Fruit fly (Drosophila melanogaster) whole organism, prepupa: ENCODE data around the gene CG43153.

ENCODE experiments used
- CG10631 ChIP-seq: fragments of 200-800 bp; sonication (Bioruptor generic); optimal IDR thresholded peaks from 2 replicates; lab custom pipeline; 2016; ENCODE audit warnings: missing biosample characterization, missing genetic modification characterization
- CG10669 ChIP-seq: fragments of 200-800 bp; sonication (Bioruptor generic); optimal IDR thresholded peaks from 3 replicates; lab custom pipeline; 2018; ENCODE audit warnings: missing biosample characterization, mild to moderate bottlenecking, missing genetic modification characterization, moderate library complexity
- CG11294 ChIP-seq: fragments of 200-800 bp; sonication (Bioruptor generic); IDR thresholded peaks from 2 replicates; pipeline ENCODE4 v1.3.6; 2022; ENCODE audit warnings: missing biosample characterization, missing genetic modification characterization
- CG11762 ChIP-seq: fragments of 200-800 bp; sonication (Bioruptor generic); optimal IDR thresholded peaks from 3 replicates; lab custom pipeline; 2016; ENCODE audit warnings: missing biosample characterization, missing genetic modification characterization; ENCODE audit not compliant: insufficient read depth
- CG11902 ChIP-seq: fragments of 200-800 bp; sonication (Bioruptor generic); optimal IDR thresholded peaks from 3 replicates; lab custom pipeline; 2016; ENCODE audit warnings: missing biosample characterization, missing genetic modification characterization
- CG1621 ChIP-seq: fragments of 200-800 bp; sonication (Bioruptor generic); optimal IDR thresholded peaks from 3 replicates; lab custom pipeline; 2018; ENCODE audit warnings: missing biosample characterization, mild to moderate bottlenecking, missing genetic modification characterization
- CG16779 ChIP-seq: fragments of 200-800 bp; sonication (Bioruptor generic); optimal IDR thresholded peaks from 3 replicates; lab custom pipeline; 2017; ENCODE audit warnings: missing biosample characterization, mild to moderate bottlenecking, missing genetic modification characterization
- CG31627 ChIP-seq: fragments of 200-800 bp; sonication (Bioruptor generic); optimal IDR thresholded peaks from 3 replicates; lab custom pipeline; 2016; ENCODE audit warnings: missing biosample characterization, missing genetic modification characterization
- CG32006 ChIP-seq: fragments of 200-800 bp; sonication (Bioruptor generic); optimal IDR thresholded peaks from 3 replicates; lab custom pipeline; 2017; ENCODE audit warnings: missing biosample characterization, mild to moderate bottlenecking, missing genetic modification characterization
- CG4318 ChIP-seq: fragments of 200-800 bp; sonication (Bioruptor generic); optimal IDR thresholded peaks from 3 replicates; lab custom pipeline; 2017; ENCODE audit warnings: missing biosample characterization, mild to moderate bottlenecking, missing genetic modification characterization
- CG6163 ChIP-seq: fragments of 200-800 bp; sonication (Bioruptor generic); IDR thresholded peaks from 3 replicates; pipeline ENCODE4 v1.3.6; 2022; ENCODE audit warnings: missing biosample characterization, missing genetic modification characterization
- CG6276 ChIP-seq: fragments of 200-800 bp; sonication (Bioruptor generic); optimal IDR thresholded peaks from 2 replicates; lab custom pipeline; 2017; ENCODE audit warnings: missing biosample characterization, mild to moderate bottlenecking, missing genetic modification characterization
- CG6792 ChIP-seq: fragments of 200-800 bp; sonication (Bioruptor generic); optimal IDR thresholded peaks from 3 replicates; lab custom pipeline; 2016; ENCODE audit warnings: missing biosample characterization, missing genetic modification characterization
- CG6854 ChIP-seq: fragments of 200-800 bp; sonication (Bioruptor generic); optimal IDR thresholded peaks from 2 replicates; lab custom pipeline; 2017; ENCODE audit warnings: missing biosample characterization, mild to moderate bottlenecking, missing genetic modification characterization
- CG7368 ChIP-seq: fragments of 200-800 bp; sonication (Bioruptor generic); optimal IDR thresholded peaks from 3 replicates; lab custom pipeline; 2016; ENCODE audit warnings: missing biosample characterization, missing genetic modification characterization
- CG8119 ChIP-seq: fragments of 200-800 bp; sonication (Bioruptor generic); IDR thresholded peaks from 3 replicates; pipeline ENCODE4 v1.3.6; 2022; ENCODE audit warnings: missing biosample characterization, missing genetic modification characterization
- CG8319 ChIP-seq: fragments of 200-800 bp; sonication (Bioruptor generic); optimal IDR thresholded peaks from 3 replicates; lab custom pipeline; 2016; ENCODE audit warnings: missing biosample characterization, missing genetic modification characterization
- Ets21C ChIP-seq: fragments of 200-800 bp; sonication (Bioruptor generic); optimal IDR thresholded peaks from 3 replicates; lab custom pipeline; 2016; ENCODE audit warnings: missing biosample characterization, missing genetic modification characterization
- Hr38 ChIP-seq: sonication (Bioruptor generic); optimal IDR thresholded peaks from 2 replicates; lab custom pipeline; 2016; ENCODE audit warnings: missing biosample characterization, missing genetic modification characterization
- Lpt ChIP-seq: fragments of 200-800 bp; sonication (Bioruptor generic); optimal IDR thresholded peaks from 3 replicates; lab custom pipeline; 2016; ENCODE audit warnings: missing biosample characterization, missing genetic modification characterization
- Met ChIP-seq: fragments of 200-800 bp; sonication (Bioruptor generic); optimal IDR thresholded peaks from 3 replicates; lab custom pipeline; 2016; ENCODE audit warnings: missing biosample characterization, missing genetic modification characterization
- Smox ChIP-seq: fragments of 200-800 bp; sonication (Bioruptor generic); optimal IDR thresholded peaks from 3 replicates; lab custom pipeline; 2016; ENCODE audit warnings: missing biosample characterization, missing genetic modification characterization
- Sox102F ChIP-seq: fragments of 200-800 bp; sonication (Bioruptor generic); optimal IDR thresholded peaks from 2 replicates; lab custom pipeline; 2016; ENCODE audit warnings: missing biosample characterization, mild to moderate bottlenecking, missing genetic modification characterization
- Sox15 ChIP-seq: fragments of 200-800 bp; sonication (Bioruptor generic); optimal IDR thresholded peaks from 3 replicates; lab custom pipeline; 2016; ENCODE audit warnings: missing biosample characterization, missing genetic modification characterization
- achi ChIP-seq: fragments of 200-800 bp; sonication (Bioruptor generic); optimal IDR thresholded peaks from 3 replicates; lab custom pipeline; 2016; ENCODE audit warnings: missing biosample characterization, missing genetic modification characterization
- acj6 ChIP-seq: fragments of 200-800 bp; sonication (Bioruptor generic); optimal IDR thresholded peaks from 3 replicates; lab custom pipeline; 2016; ENCODE audit warnings: missing biosample characterization, missing genetic modification characterization
- cyc ChIP-seq: fragments of 200-800 bp; sonication (Bioruptor generic); optimal IDR thresholded peaks from 3 replicates; lab custom pipeline; 2016; ENCODE audit warnings: missing biosample characterization, missing genetic modification characterization
- dsx ChIP-seq: fragments of 200-800 bp; optimal IDR thresholded peaks from 3 replicates; lab custom pipeline; 2019; ENCODE audit warnings: missing biosample characterization, mild to moderate bottlenecking, missing genetic modification characterization, moderate library complexity; ENCODE audit not compliant: poor library complexity, severe bottlenecking
- eg ChIP-seq: fragments of 200-800 bp; sonication (Bioruptor generic); IDR thresholded peaks from 3 replicates; pipeline ENCODE4 v1.3.6; 2022; ENCODE audit warnings: missing biosample characterization, missing genetic modification characterization
- esn ChIP-seq: fragments of 200-800 bp; sonication (Bioruptor generic); optimal IDR thresholded peaks from 2 replicates; lab custom pipeline; 2016; ENCODE audit warnings: missing biosample characterization, mild to moderate bottlenecking, missing genetic modification characterization, moderate library complexity
- fd59A ChIP-seq: fragments of 200-800 bp; sonication (Bioruptor generic); optimal IDR thresholded peaks from 2 replicates; lab custom pipeline; 2017; ENCODE audit warnings: missing biosample characterization, mild to moderate bottlenecking, missing genetic modification characterization, missing genetic modification reagents
- fd85E ChIP-seq: fragments of 200-800 bp; sonication (Bioruptor generic); optimal IDR thresholded peaks from 3 replicates; lab custom pipeline; 2016; ENCODE audit warnings: missing biosample characterization, missing genetic modification characterization
- net ChIP-seq: fragments of 200-800 bp; sonication (Bioruptor generic); optimal IDR thresholded peaks from 3 replicates; lab custom pipeline; 2016; ENCODE audit warnings: missing biosample characterization, missing genetic modification characterization
- salr ChIP-seq, 2 experiments: fragments of 200-800 bp; sonication (Bioruptor generic); optimal IDR thresholded peaks; 3 replicates each; lab custom pipeline; 2016 to 2018; ENCODE audit warnings: missing biosample characterization in 2 of 2, missing genetic modification characterization in 2 of 2, mild to moderate bottlenecking in 1 of 2
- spab ChIP-seq: fragments of 200-800 bp; sonication (Bioruptor generic); optimal IDR thresholded peaks from 2 replicates; lab custom pipeline; 2017; ENCODE audit warnings: missing biosample characterization, mild to moderate bottlenecking, missing genetic modification characterization, missing genetic modification reagents
- ss ChIP-seq, 2 experiments: fragments of 200-800 bp; sonication (Bioruptor generic); optimal IDR thresholded peaks; 2 replicates in 1 of 2; 3 replicates in 1 of 2; lab custom pipeline; 2017 to 2018; ENCODE audit warnings: mild to moderate bottlenecking in 2 of 2, missing biosample characterization in 2 of 2, missing genetic modification characterization in 2 of 2, moderate library complexity in 1 of 2
- svp ChIP-seq: fragments of 200-800 bp; sonication (Bioruptor generic); peaks from one replicate; lab custom pipeline; 2016; ENCODE audit warnings: missing biosample characterization, missing genetic modification characterization
- vri ChIP-seq: fragments of 200-800 bp; sonication (Bioruptor generic); optimal IDR thresholded peaks from 3 replicates; lab custom pipeline; 2016; ENCODE audit warnings: missing biosample characterization, mild to moderate bottlenecking, missing genetic modification characterization

The CG43153 gene

dm6 chr2L:11522676-11523075 is at the start of gene CG43153:
Gene CG43153, minus strand, starts transcription at chr2L:11522776.
- TF ChIP-seq CG10631 (GFP tag; lab: Kevin White, UChicago), result no peak
- no peak for TF ChIP-seq CG6792 (GFP tag; lab: Kevin White, UChicago)
- TF ChIP-seq svp (GFP tag; lab: Kevin White, UChicago), result no peak
- no peak for TF ChIP-seq eg (GFP tag; lab: Robert Waterston, UW)
- TF ChIP-seq cyc (GFP tag; lab: Kevin White, UChicago), result no peak
- TF ChIP-seq Sox15 (GFP tag; lab: Kevin White, UChicago), result no peak
- TF ChIP-seq CG8119 (GFP tag; lab: Robert Waterston, UW), result no peak
- no peak for TF ChIP-seq CG6276 (GFP tag; lab: Kevin White, UChicago)
- TF ChIP-seq vri (GFP tag; lab: Kevin White, UChicago), result no peak
- TF ChIP-seq CG8319 (GFP tag; lab: Kevin White, UChicago), result no peak
- TF ChIP-seq Lpt (GFP tag; lab: Kevin White, UChicago), result no peak
- TF ChIP-seq dsx (GFP tag; lab: Kevin White, UChicago), result no peak
- TF ChIP-seq fd85E (GFP tag; lab: Kevin White, UChicago), result no peak
- TF ChIP-seq CG1621, result no peak
- TF ChIP-seq Met (GFP tag; lab: Kevin White, UChicago), result no peak

DNA sequence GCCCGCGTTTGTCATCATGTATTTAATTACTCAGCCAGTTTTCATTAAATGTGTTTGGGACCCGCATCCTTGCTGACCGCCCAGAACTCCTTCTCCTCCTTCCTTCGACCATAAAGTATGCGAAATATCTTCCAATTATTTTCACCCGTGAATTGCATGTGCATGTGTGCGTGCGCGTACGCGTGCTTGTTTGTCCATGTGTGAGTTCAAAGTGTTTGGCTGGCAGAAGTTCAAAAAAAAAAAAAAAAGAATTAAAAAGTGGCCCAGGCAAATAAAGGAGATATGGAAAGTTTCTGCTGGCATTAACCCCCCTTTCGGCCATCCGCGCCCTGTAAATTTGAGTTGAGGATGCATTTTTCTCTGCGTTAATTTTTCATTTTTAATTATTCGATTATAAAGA is 31.2 kb upstream of the CG43153 start:
- TF ChIP-seq CG1621 (no peak), CG11294 (GFP tag; lab: Robert Waterston, UW) (no peak), Sox15 (GFP tag; lab: Kevin White, UChicago) (no peak)

- TF ChIP-seq salr (GFP tag; optimal IDR thresholded peaks at IDR 0.05; lab: Kevin White, UChicago), result no peak
- no peak for TF ChIP-seq CG10631 (GFP tag; lab: Kevin White, UChicago)
- TF ChIP-seq cyc (GFP tag; lab: Kevin White, UChicago), result no peak
- no peak for TF ChIP-seq Ets21C (GFP tag; lab: Kevin White, UChicago)
- TF ChIP-seq CG4318, result no peak
- peak; percentile 3 for TF ChIP-seq svp (GFP tag; lab: Kevin White, UChicago)
These were observed 13.3 kb upstream of the CG43153 start, which contains the start of gene CG43438 for dm6 chr2L:11535845-11536244. Gene CG43438, plus strand, starts transcription at chr2L:11536145.

dm6 chr2L:11531520-11531919 is 8.9 kb upstream of the CG43153 start, which contains the start of gene CG34162:
Gene CG34162, plus strand, starts transcription at chr2L:11531820.
- TF ChIP-seq CG16779 (tag; lab: Kevin White, UChicago), result no peak
- no peak for TF ChIP-seq Met (GFP tag; lab: Kevin White, UChicago)
- no peak for TF ChIP-seq CG6854 (GFP tag; lab: Kevin White, UChicago)
- TF ChIP-seq CG32006, result no peak

DNA sequence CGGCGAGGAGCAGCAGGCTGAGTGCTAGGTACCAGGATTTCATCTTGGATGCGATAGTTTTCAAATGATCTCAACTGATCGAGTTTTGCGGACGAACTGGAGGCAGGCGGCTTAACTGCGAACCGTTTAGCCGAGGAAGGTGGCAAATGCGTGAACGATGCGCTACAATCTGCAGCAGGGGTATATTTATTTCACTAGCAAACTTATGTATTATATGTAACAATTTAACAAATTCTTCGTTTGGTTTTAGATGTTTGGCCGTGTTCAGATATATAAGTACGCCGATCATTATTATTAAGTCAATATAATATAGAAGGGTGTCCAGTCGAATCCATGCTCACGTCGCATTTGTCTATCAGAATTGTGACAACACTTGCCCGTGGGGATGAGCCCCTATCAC is 8.4 kb upstream of the CG43153 start, which contains the start of gene CG31706:
TSS of gene CG31706 (minus strand) at position 101 of the 400 bp plus-strand sequence.
- TF ChIP-seq dsx (GFP tag; lab: Kevin White, UChicago), result no peak
- no peak for TF ChIP-seq CG31627 (GFP tag; lab: Kevin White, UChicago)
- TF ChIP-seq Met (GFP tag; lab: Kevin White, UChicago), result no peak
- no peak for TF ChIP-seq CG6854 (GFP tag; lab: Kevin White, UChicago)
- TF ChIP-seq acj6 (GFP tag; lab: Kevin White, UChicago), result no peak
- no peak for TF ChIP-seq fd59A (GFP tag; lab: Kevin White, UChicago)

DNA sequence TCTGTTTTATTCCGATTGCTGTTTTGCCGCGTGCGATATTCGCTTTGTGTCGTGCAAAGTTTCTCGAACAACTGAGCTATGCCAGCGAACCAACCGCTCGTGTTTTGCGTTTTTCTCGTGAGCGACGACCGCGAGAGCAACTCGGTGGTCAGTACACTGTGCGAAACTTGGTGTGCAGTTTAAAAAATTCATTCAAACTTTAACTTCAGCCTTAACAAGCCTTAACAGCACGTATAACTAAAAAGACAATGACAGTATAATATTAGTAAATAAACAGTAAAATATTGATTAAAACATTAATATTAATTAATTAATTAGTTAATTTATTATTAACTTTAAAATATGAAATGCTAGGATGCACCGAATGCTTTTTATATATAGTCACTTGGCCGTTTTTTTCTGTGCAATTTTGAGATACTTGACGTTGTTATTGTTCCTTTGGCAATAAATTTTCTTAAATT is 5.6 kb upstream of the CG43153 start, which contains the start of gene CG31705:
TSS of gene CG31705 (minus strand) at position 77 of the 461 bp plus-strand sequence.
- TF ChIP-seq Sox102F (GFP tag; lab: Kevin White, UChicago) (peak; percentile 44), CG32006 (peak; percentile 80), eg (GFP tag; lab: Robert Waterston, UW) (peak; percentile 71), CG1621 (no peak), fd59A (GFP tag; lab: Kevin White, UChicago) (peak; percentile 34), Sox15 (GFP tag; lab: Kevin White, UChicago) (peak; percentile 27), CG11902 (GFP tag; lab: Kevin White, UChicago) (peak; percentile 60), CG6163 (peak; percentile 67), Ets21C (GFP tag; lab: Kevin White, UChicago) (peak; percentile 6), CG7368 (GFP tag; lab: Kevin White, UChicago) (peak; percentile 46), achi (GFP tag; lab: Kevin White, UChicago) (peak; percentile 67), CG16779 (tag; lab: Kevin White, UChicago) (peak; percentile 38), net (GFP tag; lab: Kevin White, UChicago) (peak; percentile 41), esn (GFP tag; lab: Kevin White, UChicago) (peak; percentile 65), CG10669 (peak; percentile 65), CG6792 (GFP tag; lab: Kevin White, UChicago) (peak; percentile 55), CG11762 (GFP tag; lab: Kevin White, UChicago) (peak; percentile 51), Hr38 (GFP tag; lab: Kevin White, UChicago) (no peak), ss (GFP tag; optimal IDR thresholded peaks at IDR 0.05; lab: Kevin White, UChicago) (peak in 1 of 2 experiments; percentile 58), spab (GFP tag; lab: Kevin White, UChicago) (peak; percentile 54), fd85E (GFP tag; lab: Kevin White, UChicago) (no peak), cyc (GFP tag; lab: Kevin White, UChicago) (peak; percentile 32), Smox (GFP tag; lab: Kevin White, UChicago) (peak; percentile 35)
